Worm (Caenorhabditis elegans) whole organism, early embryonic: ENCODE measurements around the gene gpd-1.

Experiments used
- B0310.2 ChIP-seq: sonication (generic microtip); optimal IDR thresholded peaks from 2 replicates; lab custom pipeline; 2016; ENCODE audit warnings: mild to moderate bottlenecking, missing genetic modification characterization, missing compliant biosample characterization
- aly-1 ChIP-seq: sonication (generic microtip); optimal IDR thresholded peaks from 2 replicates; lab custom pipeline; 2016; ENCODE audit warnings: missing genetic modification characterization, missing compliant biosample characterization
- ama-1 ChIP-seq: fragments of 150-350 bp; optimal IDR thresholded peaks from 2 replicates; lab custom pipeline; 2014
- ceh-36 ChIP-seq: sonication (generic microtip); optimal IDR thresholded peaks from 2 replicates; lab custom pipeline; 2016; ENCODE audit warnings: missing genetic modification characterization, inconsistent platforms, missing compliant biosample characterization
- ets-7 ChIP-seq: sonication (generic microtip); optimal IDR thresholded peaks from 2 replicates; lab custom pipeline; 2016; ENCODE audit warnings: missing genotype, missing genetic modification characterization, missing compliant biosample characterization
- flt-1 ChIP-seq: fragments of 200-800 bp; sonication (Bioruptor generic); IDR thresholded peaks from 2 replicates; pipeline ENCODE4 v1.3.6; 2022; ENCODE audit warnings: missing genetic modification characterization, missing compliant biosample characterization
- hmbx-1 ChIP-seq: sonication (generic microtip); optimal IDR thresholded peaks from 2 replicates; lab custom pipeline; 2016; ENCODE audit warnings: mild to moderate bottlenecking, missing genetic modification characterization, missing compliant biosample characterization
- hmg-4 ChIP-seq: fragments of 200-800 bp; sonication (Bioruptor generic); optimal IDR thresholded peaks from 2 replicates; lab custom pipeline; 2018; ENCODE audit warnings: mild to moderate bottlenecking, missing genetic modification characterization, missing compliant biosample characterization
- hnd-1 ChIP-seq: sonication (generic microtip); optimal IDR thresholded peaks from 2 replicates; lab custom pipeline; 2016; ENCODE audit warnings: missing genetic modification characterization, missing compliant biosample characterization
- pes-1 ChIP-seq: fragments of 200-800 bp; sonication (Bioruptor generic); IDR thresholded peaks from 2 replicates; pipeline ENCODE4 v1.3.6; 2022; ENCODE audit warnings: missing genetic modification reagents, missing genetic modification characterization, missing compliant biosample characterization
- sea-1 ChIP-seq: fragments of 200-800 bp; sonication (Bioruptor generic); conservative IDR thresholded peaks from 2 replicates; pipeline ENCODE4 v1.3.6; 2022; ENCODE audit warnings: missing genetic modification characterization, missing compliant biosample characterization
- tbx-11 ChIP-seq: fragments of 200-800 bp; sonication (Bioruptor generic); IDR thresholded peaks from 2 replicates; pipeline ENCODE4 v1.3.6; 2022; ENCODE audit warnings: missing genetic modification characterization, missing compliant biosample characterization
- tra-4 ChIP-seq: sonication (generic microtip); optimal IDR thresholded peaks from 2 replicates; lab custom pipeline; 2017; ENCODE audit warnings: missing genetic modification characterization, missing compliant biosample characterization

- TF ChIP-seq ama-1 (no peak), hmbx-1 (no peak), flt-1 (no peak), hnd-1 (tag; lab: Kevin White, UChicago) (no peak), sea-1 (GFP tag; lab: Robert Waterston, UW) (no peak), B0310.2 (tag; lab: Kevin White, UChicago) (no peak), ets-7 (tag; lab: Kevin White, UChicago) (no peak), ceh-36 (tag; lab: Kevin White, UChicago) (no peak), hmg-4 (GFP tag; lab: Kevin White, UChicago) (no peak), tbx-11 (no peak), pes-1 (GFP tag; lab: Robert Waterston, UW) (no peak), aly-1 (no peak), tra-4 (no peak)
These were observed 22.5 kb downstream of the gpd-1 start, which contains the start of gene eif-2A for ce11 chrII:10416332-10416863.
